Fruit fly (Drosophila melanogaster): ENCODE measurements around the gene Glyat.

- TF ChIP-seq Mnt (GFP tag; optimal IDR thresholded peaks at IDR 0.05) (no peak), tj (GFP tag; optimal IDR thresholded peaks at IDR 0.05) (no peak), cnc (optimal IDR thresholded peaks at IDR 0.05) (no peak)
These were observed 43.4 kb downstream of the Glyat start for dm6 chr2L:7966866-7967549.
